Worm (Caenorhabditis elegans) whole organism, young adult: ENCODE data around the gene flp-5.

Source experiments
- F39B2.1 ChIP-seq: fragments of 200-800 bp; sonication (Bioruptor generic); IDR thresholded peaks from 2 replicates; pipeline ENCODE4 v1.3.6; 2022; ENCODE audit warnings: missing genetic modification reagents, missing genetic modification characterization, missing compliant biosample characterization
- F57A8.1 ChIP-seq: fragments of 200-800 bp; sonication (Bioruptor generic); optimal IDR thresholded peaks from 2 replicates; lab custom pipeline; 2018; ENCODE audit warnings: mild to moderate bottlenecking, missing genetic modification characterization, moderate library complexity, missing compliant biosample characterization
- egrh-3 ChIP-seq: fragments of 200-800 bp; sonication (Bioruptor generic); IDR thresholded peaks from 2 replicates; pipeline ENCODE4 v1.3.6; 2022; ENCODE audit warnings: missing genetic modification reagents, missing genetic modification characterization, missing compliant biosample characterization
- ekl-4 ChIP-seq: fragments of 200-800 bp; sonication (Bioruptor generic); IDR thresholded peaks from 2 replicates; pipeline ENCODE4 v1.3.6; 2022; ENCODE audit warnings: missing genetic modification reagents, missing genetic modification characterization, missing compliant biosample characterization
- repo-1 ChIP-seq: sonication (generic microtip); optimal IDR thresholded peaks from 2 replicates; lab custom pipeline; 2017; ENCODE audit warnings: mild to moderate bottlenecking, missing genetic modification characterization, missing compliant biosample characterization
- snpc-4 ChIP-seq, 5 experiments: fragments of 150-350 bp in 1 of 5; sonication (generic microtip) in 4 of 5; optimal IDR thresholded peaks; 2 replicates each; lab custom pipeline; 2014 to 2018; ENCODE audit warnings: missing genetic modification characterization in 5 of 5, missing biosample characterization in 3 of 5, antibody characterized with exemption in 2 of 5, mild to moderate bottlenecking in 2 of 5, missing compliant biosample characterization in 2 of 5, missing genotype in 2 of 5, moderate library complexity in 2 of 5, missing genetic modification reagents in 1 of 5
- unc-130 ChIP-seq: sonication (generic microtip); optimal IDR thresholded peaks from 2 replicates; lab custom pipeline; 2016; ENCODE audit warnings: missing genetic modification reagents, missing genetic modification characterization, missing compliant biosample characterization
- unc-62 ChIP-seq: fragments of 150-350 bp; optimal IDR thresholded peaks from 2 replicates; lab custom pipeline; 2014; ENCODE audit warnings: missing biosample characterization, missing genetic modification reagents, missing genetic modification characterization
- ztf-18 ChIP-seq: sonication (generic microtip); optimal IDR thresholded peaks from 2 replicates; lab custom pipeline; 2016; ENCODE audit warnings: missing genotype, mild to moderate bottlenecking, missing genetic modification characterization, missing compliant biosample characterization

ce11 chrX:8545971-8546442, 18.0 kb downstream of the flp-5 start, which contains the start of gene sdha-1:
- TF ChIP-seq unc-62, result peak; percentile 14
- no peak for TF ChIP-seq unc-130 (GFP tag; lab: Kevin White, UChicago)
- TF ChIP-seq ztf-18 (tag; lab: Kevin White, UChicago), result peak; percentile 94
- no peak for TF ChIP-seq snpc-4 (GFP tag; optimal IDR thresholded peaks at IDR 0.05; lab: Kevin White, UChicago)
- TF ChIP-seq snpc-4 (tag; optimal IDR thresholded peaks at IDR 0.05; lab: Kevin White, UChicago), result peak in 3 of 4 experiments; percentile 34 to 50 (median 38)
- no peak for TF ChIP-seq ekl-4 (GFP tag; lab: Robert Waterston, UW)
- TF ChIP-seq repo-1 (tag; lab: Kevin White, UChicago), result peak; percentile 2
- no peak for TF ChIP-seq F39B2.1 (GFP tag; lab: Robert Waterston, UW)
- TF ChIP-seq F57A8.1, result no peak
- no peak for TF ChIP-seq egrh-3 (GFP tag; lab: Robert Waterston, UW)
